Fruit fly (Drosophila melanogaster) whole organism, embryonic: ENCODE measurements around the gene Glut4EF.

Experiments
- CG10543 ChIP-seq: fragments of 200-800 bp; sonication (Bioruptor generic); optimal IDR thresholded peaks from 3 replicates; lab custom pipeline; 2017; ENCODE audit warnings: missing biosample characterization, mild to moderate bottlenecking, missing genetic modification characterization, moderate library complexity
- CG11504 ChIP-seq: fragments of 200-800 bp; sonication (Bioruptor generic); optimal IDR thresholded peaks from 3 replicates; lab custom pipeline; 2019; ENCODE audit warnings: missing biosample characterization, mild to moderate bottlenecking, missing genetic modification characterization, moderate library complexity
- CG11696 ChIP-seq: fragments of 200-800 bp; sonication (Bioruptor generic); IDR thresholded peaks from 2 replicates; pipeline ENCODE4 v1.3.6; 2022; ENCODE audit warnings: missing biosample characterization, missing genetic modification characterization
- CG12942 ChIP-seq: fragments of 200-800 bp; sonication (Bioruptor generic); optimal IDR thresholded peaks from 3 replicates; lab custom pipeline; 2016; ENCODE audit warnings: missing biosample characterization, missing genetic modification characterization
- CG13287 ChIP-seq: fragments of 200-800 bp; sonication (Bioruptor generic); IDR thresholded peaks from 2 replicates; pipeline ENCODE4 v1.3.6; 2022; ENCODE audit warnings: missing biosample characterization, missing genetic modification characterization; ENCODE audit not compliant: partially characterized antibody
- CG17568 ChIP-seq: fragments of 200-800 bp; sonication (Bioruptor generic); optimal IDR thresholded peaks from 2 replicates; lab custom pipeline; 2018; ENCODE audit warnings: missing biosample characterization, mild to moderate bottlenecking, missing genetic modification characterization, moderate library complexity
- CG17802 ChIP-seq: fragments of 200-800 bp; sonication (Bioruptor generic); optimal IDR thresholded peaks from 2 replicates; lab custom pipeline; 2018; ENCODE audit warnings: missing biosample characterization, mild to moderate bottlenecking, missing genetic modification characterization, moderate library complexity
- CG1832 ChIP-seq: fragments of 200-800 bp; sonication (Bioruptor generic); optimal IDR thresholded peaks from 2 replicates; lab custom pipeline; 2017; ENCODE audit warnings: missing biosample characterization, mild to moderate bottlenecking, missing genetic modification characterization, inconsistent platforms
- CG2129 ChIP-seq: fragments of 200-800 bp; sonication (Bioruptor generic); IDR thresholded peaks from 2 replicates; pipeline ENCODE4 v1.3.6; 2022; ENCODE audit warnings: missing biosample characterization, missing genetic modification characterization; ENCODE audit not compliant: partially characterized antibody
- CG2678 ChIP-seq: fragments of 200-800 bp; sonication (Bioruptor generic); optimal IDR thresholded peaks from 3 replicates; lab custom pipeline; 2019; ENCODE audit warnings: missing biosample characterization, mild to moderate bottlenecking, missing genetic modification characterization, moderate library complexity
- CG31224 ChIP-seq: fragments of 200-800 bp; sonication (Bioruptor generic); IDR thresholded peaks from 2 replicates; pipeline ENCODE4 v1.3.6; 2022; ENCODE audit warnings: missing biosample characterization, missing genetic modification characterization
- CG34422 ChIP-seq: fragments of 200-800 bp; sonication (Bioruptor generic); IDR thresholded peaks from 3 replicates; pipeline ENCODE4 v1.3.6; 2022; ENCODE audit warnings: missing biosample characterization, missing genetic modification characterization
- CG4282 ChIP-seq: fragments of 200-800 bp; sonication (Bioruptor generic); optimal IDR thresholded peaks from 2 replicates; lab custom pipeline; 2016; ENCODE audit warnings: missing biosample characterization, missing genetic modification characterization
- CG4360 ChIP-seq: fragments of 200-800 bp; sonication (Bioruptor generic); IDR thresholded peaks from 2 replicates; pipeline ENCODE4 v1.3.6; 2022; ENCODE audit warnings: missing biosample characterization, missing genetic modification characterization
- CG4404 ChIP-seq: fragments of 200-800 bp; sonication (Bioruptor generic); IDR thresholded peaks from 2 replicates; pipeline ENCODE4 v1.3.6; 2022; ENCODE audit warnings: missing biosample characterization, missing genetic modification characterization
- CG5180 ChIP-seq: fragments of 200-800 bp; sonication (Bioruptor generic); optimal IDR thresholded peaks from 3 replicates; lab custom pipeline; 2017; ENCODE audit warnings: missing biosample characterization, missing genetic modification characterization, mild to moderate bottlenecking, moderate library complexity, missing genetic modification reagents
- CG7357 ChIP-seq: fragments of 200-800 bp; sonication (Bioruptor generic); IDR thresholded peaks from 3 replicates; pipeline ENCODE4 v1.3.6; 2022; ENCODE audit warnings: missing biosample characterization, missing genetic modification characterization
- D ChIP-seq, 2 experiments: fragments of 200-800 bp in 1 of 2; fragments of >200 bp in 1 of 2; sonication (Bioruptor generic) in 1 of 2; optimal IDR thresholded peaks; 2 replicates in 1 of 2; 3 replicates in 1 of 2; lab custom pipeline; 2017; ENCODE audit warnings: mild to moderate bottlenecking in 1 of 2, missing biosample characterization in 1 of 2, missing genetic modification characterization in 1 of 2, missing genetic modification reagents in 1 of 2
- D19B ChIP-seq: fragments of 200-800 bp; sonication (Bioruptor generic); optimal IDR thresholded peaks from 2 replicates; lab custom pipeline; 2017; ENCODE audit warnings: missing biosample characterization, mild to moderate bottlenecking, missing genetic modification characterization
- Ets97D ChIP-seq: fragments of 200-800 bp; sonication (Bioruptor generic); optimal IDR thresholded peaks from 3 replicates; lab custom pipeline; 2016; ENCODE audit warnings: missing biosample characterization, missing genetic modification characterization
- GATAe ChIP-seq: fragments of 200-800 bp; sonication (Bioruptor generic); conservative IDR thresholded peaks from 2 replicates; pipeline ENCODE4 v1.3.6; 2022; ENCODE audit warnings: missing biosample characterization, missing genetic modification characterization
- MESR4 ChIP-seq: fragments of 200-800 bp; sonication (Bioruptor generic); optimal IDR thresholded peaks from 2 replicates; lab custom pipeline; 2018; ENCODE audit warnings: missing biosample characterization, mild to moderate bottlenecking, missing genetic modification characterization, moderate library complexity
- Rfx ChIP-seq: fragments of 200-800 bp; sonication (Bioruptor generic); IDR thresholded peaks from 2 replicates; pipeline ENCODE4 v1.3.6; 2022; ENCODE audit warnings: missing biosample characterization, missing genetic modification characterization
- ato ChIP-seq: fragments of 200-800 bp; sonication (Bioruptor generic); IDR thresholded peaks from 2 replicates; pipeline ENCODE4 v1.3.6; 2022; ENCODE audit warnings: missing biosample characterization, missing genetic modification characterization; ENCODE audit not compliant: partially characterized antibody
- az2 ChIP-seq: fragments of 200-800 bp; sonication (Bioruptor generic); optimal IDR thresholded peaks from 3 replicates; lab custom pipeline; 2016; ENCODE audit warnings: missing biosample characterization, missing genetic modification characterization
- bsh ChIP-seq, 2 experiments: fragments of 200-800 bp; sonication (Bioruptor generic); optimal IDR thresholded peaks; 2 replicates each; lab custom pipeline; 2017 to 2018; ENCODE audit warnings: mild to moderate bottlenecking in 2 of 2, missing biosample characterization in 2 of 2, missing genetic modification characterization in 2 of 2, moderate library complexity in 1 of 2
- btn ChIP-seq: fragments of 200-800 bp; sonication (Bioruptor generic); optimal IDR thresholded peaks from 2 replicates; lab custom pipeline; 2016; ENCODE audit warnings: missing biosample characterization, missing genetic modification characterization
- chinmo ChIP-seq: fragments of 200-800 bp; sonication (Bioruptor generic); IDR thresholded peaks from 4 replicates; pipeline ENCODE4 v1.3.6; 2022; ENCODE audit warnings: missing biosample characterization, missing genetic modification characterization; ENCODE audit not compliant: partially characterized antibody
- crp ChIP-seq, 2 experiments: fragments of 200-800 bp; sonication (Bioruptor generic); optimal IDR thresholded peaks; 2 replicates in 1 of 2; 3 replicates in 1 of 2; lab custom pipeline; 2017; ENCODE audit warnings: missing biosample characterization in 2 of 2, missing genetic modification characterization in 2 of 2, mild to moderate bottlenecking in 1 of 2, moderate library complexity in 1 of 2
- danr ChIP-seq: fragments of 200-800 bp; sonication (Bioruptor generic); IDR thresholded peaks from 2 replicates; pipeline ENCODE4 v1.3.6; 2022; ENCODE audit warnings: missing biosample characterization, missing genetic modification characterization
- dm ChIP-seq: fragments of 200-800 bp; sonication (Bioruptor generic); optimal IDR thresholded peaks from 3 replicates; lab custom pipeline; 2016; ENCODE audit warnings: missing biosample characterization, missing genetic modification characterization
- en ChIP-seq: fragments of 200-800 bp; sonication (Bioruptor generic); optimal IDR thresholded peaks from 2 replicates; lab custom pipeline; 2016; ENCODE audit warnings: missing biosample characterization, missing genetic modification characterization
- eve ChIP-seq, 2 experiments: fragments of >200 bp; optimal IDR thresholded peaks; 2 replicates each; lab custom pipeline; 2017; ENCODE audit warnings: missing biosample characterization in 2 of 2, missing genetic modification characterization in 2 of 2
- exex ChIP-seq: fragments of 200-800 bp; sonication (Bioruptor generic); optimal IDR thresholded peaks from 4 replicates; lab custom pipeline; 2018; ENCODE audit warnings: missing biosample characterization, mild to moderate bottlenecking, missing genetic modification characterization, moderate library complexity
- ftz-f1 ChIP-seq: fragments of 200-800 bp; sonication (Bioruptor generic); optimal IDR thresholded peaks from 2 replicates; lab custom pipeline; 2016; ENCODE audit warnings: missing biosample characterization, missing genetic modification characterization
- grau ChIP-seq: fragments of 200-800 bp; optimal IDR thresholded peaks from 3 replicates; lab custom pipeline; 2019; ENCODE audit warnings: missing biosample characterization, mild to moderate bottlenecking, missing genetic modification characterization, moderate library complexity
- ham ChIP-seq: fragments of 200-800 bp; sonication (Bioruptor generic); IDR thresholded peaks from 2 replicates; pipeline ENCODE4 v1.3.6; 2022; ENCODE audit warnings: missing biosample characterization, missing genetic modification characterization
- ken ChIP-seq: fragments of 200-800 bp; sonication (Bioruptor generic); IDR thresholded peaks from 3 replicates; pipeline ENCODE4 v1.3.6; 2022; ENCODE audit warnings: missing biosample characterization, missing genetic modification characterization
- lov ChIP-seq, 2 experiments: fragments of 200-800 bp in 1 of 2; fragments of >200 bp in 1 of 2; sonication (Bioruptor generic) in 1 of 2; IDR thresholded peaks in 1 of 2; optimal IDR thresholded peaks in 1 of 2; 2 replicates in 1 of 2; 3 replicates in 1 of 2; pipeline versions ENCODE4 v1.3.6 to Lab custom; 2017 to 2022; ENCODE audit warnings: missing biosample characterization in 1 of 2, missing genetic modification characterization in 1 of 2
- pan ChIP-seq, 4 experiments: fragments of >200 bp in 3 of 4; fragments of 200-800 bp in 1 of 4; sonication (Bioruptor generic) in 1 of 4; optimal IDR thresholded peaks in 3 of 4; IDR thresholded peaks in 1 of 4; 2 replicates each; pipeline versions ENCODE4 v1.3.6 to Lab custom; 2017 to 2022; ENCODE audit warnings: missing biosample characterization in 2 of 4, missing genetic modification characterization in 2 of 4, mixed read lengths in 1 of 4
- psq ChIP-seq: fragments of 200-800 bp; sonication (Bioruptor generic); optimal IDR thresholded peaks from 2 replicates; lab custom pipeline; 2017; ENCODE audit warnings: missing biosample characterization, missing genetic modification characterization
- repo ChIP-seq: fragments of 200-800 bp; sonication (Bioruptor generic); optimal IDR thresholded peaks from 2 replicates; lab custom pipeline; 2016; ENCODE audit warnings: missing biosample characterization, missing genetic modification characterization
- tio ChIP-seq: fragments of 200-800 bp; sonication (Bioruptor generic); optimal IDR thresholded peaks from 2 replicates; lab custom pipeline; 2017; ENCODE audit warnings: missing biosample characterization, missing genetic modification characterization, inconsistent platforms
- tll ChIP-seq, 2 experiments: fragments of 200-800 bp in 1 of 2; fragments of >200 bp in 1 of 2; sonication (Bioruptor generic) in 1 of 2; optimal IDR thresholded peaks; 2 replicates each; lab custom pipeline; 2017 to 2019; ENCODE audit warnings: missing biosample characterization in 2 of 2, missing genetic modification characterization in 2 of 2, mild to moderate bottlenecking in 1 of 2, moderate library complexity in 1 of 2
- twi ChIP-seq: fragments of 200-800 bp; optimal IDR thresholded peaks from 2 replicates; lab custom pipeline; 2019; ENCODE audit warnings: missing biosample characterization, mild to moderate bottlenecking, missing genetic modification characterization, moderate library complexity
- zen ChIP-seq: fragments of 200-800 bp; sonication (Bioruptor generic); optimal IDR thresholded peaks from 3 replicates; lab custom pipeline; 2018; ENCODE audit warnings: missing biosample characterization, mild to moderate bottlenecking, missing genetic modification characterization, moderate library complexity

Gene Glut4EF

dm6 chr3R:9877153-9878025 lies 2.9 kb downstream of the Glut4EF start (continued):
- peak; percentile 85 for TF ChIP-seq CG4360 (GFP tag; lab: Robert Waterston, UW)
- no peak for TF ChIP-seq D19B
- no peak for TF ChIP-seq exex (tag; lab: Kevin White, UChicago)
- no peak for TF ChIP-seq CG13287 (GFP tag; lab: Robert Waterston, UW)
- no peak for TF ChIP-seq CG17802
- peak; percentile 87 for TF ChIP-seq twi
- peak; percentile 12 for TF ChIP-seq psq (GFP tag; lab: Kevin White, UChicago)
- no peak for TF ChIP-seq CG2678
- no peak for TF ChIP-seq pan (optimal IDR thresholded peaks at IDR 0.05; lab: Kevin White, UChicago)
- TF ChIP-seq pan (GFP tag; optimal IDR thresholded peaks at IDR 0.05 in 1 of 2, IDR thresholded peaks at IDR 0.05 in 1 of 2) = no peak
- TF ChIP-seq CG7357 (GFP tag; lab: Robert Waterston, UW) = no peak
- no peak for TF ChIP-seq Rfx (GFP tag; lab: Robert Waterston, UW)
- TF ChIP-seq zen (tag; lab: Kevin White, UChicago) = peak; percentile 60
- TF ChIP-seq CG34422 (GFP tag; lab: Robert Waterston, UW) = peak; percentile 58; the same call in 1 of the 3 replicates
- no peak for TF ChIP-seq CG12942
- peak; percentile 93 for TF ChIP-seq chinmo (GFP tag; lab: Robert Waterston, UW)
- peak; percentile 27 for TF ChIP-seq D (optimal IDR thresholded peaks at IDR 0.05; lab: Kevin White, UChicago)
- TF ChIP-seq D (GFP tag; optimal IDR thresholded peaks at IDR 0.05; lab: Kevin White, UChicago) = no peak
- no peak for TF ChIP-seq CG11696 (GFP tag; lab: Robert Waterston, UW)
- no peak for TF ChIP-seq ham (GFP tag; lab: Robert Waterston, UW)
- TF ChIP-seq CG17568 (GFP tag; lab: Kevin White, UChicago) = no peak
- TF ChIP-seq tio (GFP tag; lab: Kevin White, UChicago) = no peak
- TF ChIP-seq eve (GFP tag; optimal IDR thresholded peaks at IDR 0.05; lab: Kevin White, UChicago) = peak in 1 of 2 experiments; percentile 55
- TF ChIP-seq tll (GFP tag; optimal IDR thresholded peaks at IDR 0.05; lab: Kevin White, UChicago) = peak in 1 of 2 experiments; percentile 90
- TF ChIP-seq dm (GFP tag; lab: Kevin White, UChicago) = peak; percentile 4
- TF ChIP-seq crp (GFP tag; optimal IDR thresholded peaks at IDR 0.05; lab: Kevin White, UChicago) = peak in 1 of 2 experiments; percentile 45
- no peak for TF ChIP-seq btn (GFP tag; lab: Kevin White, UChicago)
- TF ChIP-seq repo = no peak
- no peak for TF ChIP-seq GATAe (GFP tag; lab: Robert Waterston, UW)
- no peak for TF ChIP-seq CG2129 (GFP tag; lab: Robert Waterston, UW)
- no peak for TF ChIP-seq MESR4 (GFP tag; lab: Kevin White, UChicago)
- no peak for TF ChIP-seq CG5180
- no peak for TF ChIP-seq ato (GFP tag; lab: Robert Waterston, UW)
- no peak for TF ChIP-seq CG4404 (GFP tag; lab: Robert Waterston, UW)
- TF ChIP-seq lov (optimal IDR thresholded peaks at IDR 0.05; lab: Kevin White, UChicago) = no peak
- no peak for TF ChIP-seq lov (GFP tag; IDR thresholded peaks at IDR 0.05; lab: Robert Waterston, UW)
- TF ChIP-seq bsh (GFP tag; optimal IDR thresholded peaks at IDR 0.05; lab: Kevin White, UChicago) = no peak
- TF ChIP-seq grau (tag; lab: Kevin White, UChicago) = no peak
- no peak for TF ChIP-seq danr
- no peak for TF ChIP-seq ken (GFP tag; lab: Robert Waterston, UW)
- peak; percentile 12 for TF ChIP-seq CG11504
- TF ChIP-seq CG31224 (GFP tag; lab: Robert Waterston, UW) = no peak
- no peak for TF ChIP-seq CG10543 (GFP tag; lab: Kevin White, UChicago)
- TF ChIP-seq en (GFP tag; lab: Kevin White, UChicago) = no peak
- TF ChIP-seq Ets97D = no peak
- no peak for TF ChIP-seq az2 (GFP tag; lab: Kevin White, UChicago)
- TF ChIP-seq CG1832 (GFP tag; lab: Kevin White, UChicago) = peak; percentile 94
- no peak for TF ChIP-seq ftz-f1 (GFP tag; lab: Kevin White, UChicago)
- no peak for TF ChIP-seq CG4282 (GFP tag; lab: Kevin White, UChicago)
